Fruit fly (Drosophila melanogaster) whole organism, embryonic: ENCODE results near the gene CG14142.
A peak's percentile ranks its signal among the peaks of the same experiment; 100 is the strongest.

Experiments
- Antp ChIP-seq: fragments of 200-800 bp; sonication (Bioruptor generic); optimal IDR thresholded peaks from 3 replicates; lab custom pipeline; 2016; ENCODE audit warnings: missing biosample characterization, missing genetic modification characterization
- CG1024 ChIP-seq: fragments of 200-800 bp; sonication (Bioruptor generic); IDR thresholded peaks from 2 replicates; pipeline ENCODE4 v1.3.6; 2022; ENCODE audit warnings: missing biosample characterization, missing genetic modification characterization
- CG12391 ChIP-seq: fragments of 200-800 bp; sonication (Bioruptor generic); optimal IDR thresholded peaks from 3 replicates; lab custom pipeline; 2018; ENCODE audit warnings: missing biosample characterization, mild to moderate bottlenecking, missing genetic modification characterization, moderate library complexity
- CG12659 ChIP-seq: fragments of 200-800 bp; sonication (Bioruptor generic); optimal IDR thresholded peaks from 3 replicates; lab custom pipeline; 2017; ENCODE audit warnings: mild to moderate bottlenecking, missing biosample characterization, missing genetic modification reagents, missing genetic modification characterization
- CG12942 ChIP-seq: fragments of 200-800 bp; sonication (Bioruptor generic); optimal IDR thresholded peaks from 3 replicates; lab custom pipeline; 2016; ENCODE audit warnings: missing biosample characterization, missing genetic modification characterization
- CG14050 ChIP-seq: fragments of 200-800 bp; sonication (Bioruptor generic); IDR thresholded peaks from 3 replicates; pipeline ENCODE4 v1.3.6; 2022; ENCODE audit warnings: missing biosample characterization, missing genetic modification characterization
- CG1647 ChIP-seq: fragments of 200-800 bp; sonication (Bioruptor generic); optimal IDR thresholded peaks from 3 replicates; lab custom pipeline; 2016; ENCODE audit warnings: missing biosample characterization, missing genetic modification characterization
- CG17359 ChIP-seq: fragments of 200-800 bp; sonication (Bioruptor generic); optimal IDR thresholded peaks from 3 replicates; lab custom pipeline; 2018; ENCODE audit warnings: missing biosample characterization, mild to moderate bottlenecking, missing genetic modification characterization, moderate library complexity
- CG17612 ChIP-seq: fragments of 200-800 bp; sonication (Bioruptor generic); IDR thresholded peaks from 2 replicates; pipeline ENCODE4 v1.3.6; 2022; ENCODE audit warnings: missing biosample characterization, missing genetic modification characterization
- CG18599 ChIP-seq: fragments of 200-800 bp; sonication (Bioruptor generic); optimal IDR thresholded peaks from 3 replicates; lab custom pipeline; 2017; ENCODE audit warnings: missing biosample characterization, missing genetic modification characterization, mild to moderate bottlenecking, moderate library complexity, missing genetic modification reagents
- CG2678 ChIP-seq: fragments of 200-800 bp; sonication (Bioruptor generic); optimal IDR thresholded peaks from 3 replicates; lab custom pipeline; 2019; ENCODE audit warnings: missing biosample characterization, mild to moderate bottlenecking, missing genetic modification characterization, moderate library complexity
- CG9727 ChIP-seq: fragments of 200-800 bp; sonication (Bioruptor generic); optimal IDR thresholded peaks from 3 replicates; lab custom pipeline; 2017; ENCODE audit warnings: missing biosample characterization, mild to moderate bottlenecking, missing genetic modification characterization
- CG9932 ChIP-seq: fragments of 200-800 bp; sonication (Bioruptor generic); IDR thresholded peaks from 2 replicates; pipeline ENCODE4 v1.3.6; 2022; ENCODE audit warnings: missing biosample characterization, missing genetic modification characterization
- CHES-1-like ChIP-seq: fragments of 200-800 bp; sonication (Bioruptor generic); optimal IDR thresholded peaks from 2 replicates; lab custom pipeline; 2016; ENCODE audit warnings: missing biosample characterization, missing genetic modification characterization
- Chrac-16 ChIP-seq: fragments of 200-800 bp; sonication (Bioruptor generic); optimal IDR thresholded peaks from 3 replicates; lab custom pipeline; 2016; ENCODE audit warnings: missing biosample characterization, missing genetic modification characterization
- Doc2 ChIP-seq: fragments of 200-800 bp; sonication (Bioruptor generic); IDR thresholded peaks from 2 replicates; pipeline ENCODE4 v1.3.6; 2022; ENCODE audit warnings: missing biosample characterization, missing genetic modification characterization
- Doc3 ChIP-seq: fragments of 200-800 bp; sonication (Bioruptor generic); IDR thresholded peaks from 3 replicates; pipeline ENCODE4 v1.3.6; 2022; ENCODE audit warnings: missing biosample characterization, missing genetic modification characterization; ENCODE audit not compliant: partially characterized antibody
- E2f1 ChIP-seq: fragments of 200-800 bp; sonication (Bioruptor generic); IDR thresholded peaks from 2 replicates; pipeline ENCODE4 v1.3.6; 2022; ENCODE audit warnings: missing biosample characterization, missing genetic modification characterization
- Elba2 ChIP-seq: fragments of 200-800 bp; sonication (Bioruptor generic); optimal IDR thresholded peaks from 3 replicates; lab custom pipeline; 2016; ENCODE audit warnings: missing biosample characterization, missing genetic modification characterization
- Meics ChIP-seq: fragments of 200-800 bp; sonication (Bioruptor generic); optimal IDR thresholded peaks from 2 replicates; lab custom pipeline; 2017; ENCODE audit warnings: missing biosample characterization, mild to moderate bottlenecking, missing genetic modification characterization
- Mes4 ChIP-seq: fragments of 200-800 bp; sonication (Bioruptor generic); optimal IDR thresholded peaks from 2 replicates; lab custom pipeline; 2016; ENCODE audit warnings: missing biosample characterization, missing genetic modification characterization
- Side ChIP-seq: fragments of 200-800 bp; sonication (Bioruptor generic); optimal IDR thresholded peaks from 2 replicates; lab custom pipeline; 2016; ENCODE audit warnings: missing biosample characterization, missing genetic modification characterization
- al ChIP-seq: fragments of 200-800 bp; sonication (Bioruptor generic); IDR thresholded peaks from 2 replicates; pipeline ENCODE4 v1.3.6; 2022; ENCODE audit warnings: missing biosample characterization, missing genetic modification characterization
- corto ChIP-seq: fragments of 200-800 bp; sonication (Bioruptor generic); optimal IDR thresholded peaks from 2 replicates; lab custom pipeline; 2016; ENCODE audit warnings: missing biosample characterization, mild to moderate bottlenecking, missing genetic modification characterization, moderate library complexity
- cwo ChIP-seq: fragments of 200-800 bp; sonication (Bioruptor generic); optimal IDR thresholded peaks from 3 replicates; lab custom pipeline; 2017; ENCODE audit warnings: missing biosample characterization, missing genetic modification characterization, mild to moderate bottlenecking, moderate library complexity, missing genetic modification reagents
- dimm ChIP-seq: fragments of 200-800 bp; sonication (Bioruptor generic); IDR thresholded peaks from 2 replicates; pipeline ENCODE4 v1.3.6; 2022; ENCODE audit warnings: missing biosample characterization, missing genetic modification characterization
- dysf ChIP-seq: fragments of 200-800 bp; sonication (Bioruptor generic); IDR thresholded peaks from 3 replicates; pipeline ENCODE4 v1.3.6; 2022; ENCODE audit warnings: missing biosample characterization, missing genetic modification characterization
- gcm2 ChIP-seq: fragments of 200-800 bp; sonication (Bioruptor generic); optimal IDR thresholded peaks from 2 replicates; lab custom pipeline; 2016; ENCODE audit warnings: missing biosample characterization, missing genetic modification characterization
- gem ChIP-seq: fragments of 200-800 bp; sonication (Bioruptor generic); optimal IDR thresholded peaks from 2 replicates; lab custom pipeline; 2019; ENCODE audit warnings: missing biosample characterization, mild to moderate bottlenecking, missing genetic modification characterization, moderate library complexity
- gro ChIP-seq: fragments of 200-800 bp; sonication (Bioruptor generic); optimal IDR thresholded peaks from 2 replicates; lab custom pipeline; 2016; ENCODE audit warnings: missing biosample characterization, missing genetic modification characterization
- hb ChIP-seq: fragments of 200-800 bp; sonication (Bioruptor generic); IDR thresholded peaks from 3 replicates; pipeline ENCODE4 v1.3.6; 2022; ENCODE audit warnings: missing biosample characterization, missing genetic modification characterization; ENCODE audit not compliant: partially characterized antibody
- lmd ChIP-seq: fragments of 200-800 bp; sonication (Bioruptor generic); IDR thresholded peaks from 2 replicates; pipeline ENCODE4 v1.3.6; 2022; ENCODE audit warnings: missing biosample characterization, missing genetic modification characterization
- nerfin-1 ChIP-seq: fragments of 200-800 bp; sonication (Bioruptor generic); optimal IDR thresholded peaks from 3 replicates; lab custom pipeline; 2019; ENCODE audit warnings: missing biosample characterization, mild to moderate bottlenecking, missing genetic modification characterization, moderate library complexity
- p53 ChIP-seq: fragments of 200-800 bp; sonication (Bioruptor generic); optimal IDR thresholded peaks from 2 replicates; lab custom pipeline; 2016; ENCODE audit warnings: missing biosample characterization, missing genetic modification characterization
- row ChIP-seq: fragments of 200-800 bp; sonication (Bioruptor generic); IDR thresholded peaks from 3 replicates; pipeline ENCODE4 v1.3.6; 2022; ENCODE audit warnings: missing biosample characterization, missing genetic modification characterization
- scrt ChIP-seq: fragments of 200-800 bp; sonication (Bioruptor generic); optimal IDR thresholded peaks from 2 replicates; lab custom pipeline; 2018; ENCODE audit warnings: missing biosample characterization, mild to moderate bottlenecking, missing genetic modification characterization, moderate library complexity
- sens ChIP-seq: fragments of 200-800 bp; sonication (Bioruptor generic); peaks from one replicate; lab custom pipeline; 2016; ENCODE audit warnings: missing biosample characterization, missing genetic modification characterization
- slou ChIP-seq: fragments of 200-800 bp; sonication (Bioruptor generic); optimal IDR thresholded peaks from 3 replicates; lab custom pipeline; 2016; ENCODE audit warnings: missing biosample characterization, missing genetic modification characterization
- sna ChIP-seq: fragments of 200-800 bp; sonication (Bioruptor generic); IDR thresholded peaks from 2 replicates; pipeline ENCODE4 v1.3.6; 2022; ENCODE audit warnings: missing biosample characterization, missing genetic modification characterization; ENCODE audit not compliant: partially characterized antibody
- sug ChIP-seq: fragments of 200-800 bp; optimal IDR thresholded peaks from 2 replicates; lab custom pipeline; 2019; ENCODE audit warnings: missing biosample characterization, mild to moderate bottlenecking, missing genetic modification characterization, moderate library complexity
- tap ChIP-seq: fragments of 200-800 bp; optimal IDR thresholded peaks from 3 replicates; lab custom pipeline; 2019; ENCODE audit warnings: missing biosample characterization, mild to moderate bottlenecking, missing genetic modification characterization, moderate library complexity
- trem ChIP-seq: fragments of 200-800 bp; optimal IDR thresholded peaks from 3 replicates; lab custom pipeline; 2019; ENCODE audit warnings: missing biosample characterization, mild to moderate bottlenecking, missing genetic modification characterization, moderate library complexity
- yki ChIP-seq: fragments of >200 bp; optimal IDR thresholded peaks from 3 replicates; lab custom pipeline; 2018
- zfh2 ChIP-seq: fragments of 200-800 bp; sonication (Bioruptor generic); optimal IDR thresholded peaks from 2 replicates; lab custom pipeline; 2016; ENCODE audit warnings: missing biosample characterization, missing genetic modification characterization

Gene CG14142

DNA sequence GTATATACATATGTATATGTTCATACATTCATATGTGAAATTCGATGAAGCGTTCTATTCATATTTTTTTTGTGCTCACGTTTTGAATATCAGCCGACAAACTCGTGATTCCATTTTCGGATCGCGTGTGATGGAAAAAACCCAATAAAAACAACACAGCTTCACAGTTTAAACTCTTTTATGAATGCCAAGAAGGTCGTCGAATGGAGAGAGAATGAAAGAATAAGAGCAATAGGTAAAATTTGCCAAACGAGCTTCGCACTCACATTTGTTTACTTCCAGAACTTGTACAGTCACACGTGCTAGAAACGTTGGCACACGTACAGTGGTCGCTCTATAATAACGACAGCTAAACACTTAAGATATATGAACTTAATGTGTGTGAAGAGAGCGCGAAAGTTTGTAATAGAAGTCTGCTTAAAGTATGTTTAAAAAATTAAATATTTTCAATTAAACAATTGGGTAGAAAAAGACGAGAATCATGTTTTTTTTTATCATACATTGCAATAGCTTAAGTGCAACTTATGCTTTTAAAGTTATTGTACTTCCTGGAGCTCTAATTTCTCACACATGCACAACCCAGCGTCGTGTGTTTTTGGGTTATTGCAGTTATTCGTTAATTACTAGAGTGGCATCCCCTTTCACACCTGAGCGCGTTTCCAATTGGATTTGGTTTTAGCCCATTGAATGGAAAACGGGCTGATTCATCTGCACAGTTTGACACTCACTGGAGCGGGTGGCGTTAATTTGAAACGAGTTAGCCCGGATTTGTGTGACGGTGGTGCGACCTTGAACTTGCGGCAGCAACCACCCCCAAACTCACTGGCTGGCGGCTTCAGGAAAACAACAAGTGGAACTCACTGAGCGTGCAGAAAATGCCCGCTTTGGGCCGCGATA, 47.4 kb upstream of the CG14142 start (continued):
- TF ChIP-seq row (peak; percentile 16; the same call in 1 of the 3 replicates), CG9932 (0 out of 2 replicates have a peak, but pooled peaks have one; percentile 7), dysf (GFP tag; lab: Robert Waterston, UW) (0 out of 3 replicates have a peak, but pooled peaks have one; percentile 29), CG17612 (no peak), scrt (GFP tag; lab: Kevin White, UChicago) (peak; percentile 40), lmd (GFP tag; lab: Robert Waterston, UW) (no peak), trem (tag; lab: Kevin White, UChicago) (peak; percentile 55), gcm2 (GFP tag; lab: Kevin White, UChicago) (no peak), Doc2 (GFP tag; lab: Robert Waterston, UW) (no peak), corto (GFP tag; lab: Kevin White, UChicago) (no peak), Chrac-16 (GFP tag; lab: Kevin White, UChicago) (no peak), slou (no peak), Doc3 (no peak), gro (GFP tag; lab: Kevin White, UChicago) (no peak), CG12391 (tag; lab: Kevin White, UChicago) (peak; percentile 6), CG12659 (GFP tag; lab: Kevin White, UChicago) (no peak), Antp (no peak), Mes4 (GFP tag; lab: Kevin White, UChicago) (no peak), Side (GFP tag; lab: Kevin White, UChicago) (no peak), CG1647 (GFP tag; lab: Kevin White, UChicago) (no peak), al (GFP tag; lab: Robert Waterston, UW) (no peak), yki (lab: Kevin White, UChicago) (no peak), CHES-1-like (GFP tag; lab: Kevin White, UChicago) (no peak), gem (peak; percentile 43), CG2678 (tag; lab: Kevin White, UChicago) (no peak), Elba2 (GFP tag; lab: Kevin White, UChicago) (peak; percentile 54), CG18599 (peak; percentile 39), sna (GFP tag; lab: Robert Waterston, UW) (no peak), dimm (GFP tag; lab: Robert Waterston, UW) (no peak), Meics (GFP tag; lab: Kevin White, UChicago) (peak; percentile 26), CG17359 (tag; lab: Kevin White, UChicago) (no peak), hb (GFP tag; lab: Robert Waterston, UW) (no peak), zfh2 (peak; percentile 23), CG9727 (GFP tag; lab: Kevin White, UChicago) (no peak), CG1024 (GFP tag; lab: Robert Waterston, UW) (no peak), sug (tag; lab: Kevin White, UChicago) (no peak), CG14050 (GFP tag; lab: Robert Waterston, UW) (no peak), E2f1 (GFP tag; lab: Robert Waterston, UW) (no peak), tap (no peak), nerfin-1 (tag; lab: Kevin White, UChicago) (no peak), CG12942 (GFP tag; lab: Kevin White, UChicago) (no peak), sens (GFP tag; lab: Kevin White, UChicago) (peak; percentile 72), p53 (GFP tag; lab: Kevin White, UChicago) (no peak), cwo (GFP tag; lab: Kevin White, UChicago) (peak; percentile 96)
